Worm (Caenorhabditis elegans): ENCODE measurements around the gene T16G1.9.

ce11 chrV:12988256-12988655 lies 37.6 kb upstream of the T16G1.9 start, which contains the start of gene F15B9.8:
- no peak for TF ChIP-seq ets-4 (GFP tag; optimal IDR thresholded peaks at IDR 0.05)
- TF ChIP-seq egrh-3 (GFP tag; IDR thresholded peaks at IDR 0.05): no peak
- no peak for TF ChIP-seq unc-130 (GFP tag; optimal IDR thresholded peaks at IDR 0.05)
- TF ChIP-seq madf-3 (GFP tag; IDR thresholded peaks at IDR 0.05): no peak
- no peak for TF ChIP-seq rec-8 (tag; optimal IDR thresholded peaks at IDR 0.05)
- TF ChIP-seq F33H1.4 (GFP tag; IDR thresholded peaks at IDR 0.05): no peak
- TF ChIP-seq F22D6.2 (tag; optimal IDR thresholded peaks at IDR 0.05): no peak
- TF ChIP-seq tbp1 (GFP tag; optimal IDR thresholded peaks at IDR 0.05): no peak
- no peak for TF ChIP-seq C17E4.6 (GFP tag; IDR thresholded peaks at IDR 0.05)
- TF ChIP-seq nfya-2 (GFP tag; IDR thresholded peaks at IDR 0.05): no peak

Data from whole organism, young adult.